Worm (Caenorhabditis elegans) whole organism, L4/young adult: ENCODE measurements around the gene Y97E10AR.2.

ENCODE experiments used
- W03F9.2 ChIP-seq: fragments of 150-350 bp; optimal IDR thresholded peaks from 2 replicates; lab custom pipeline; 2014; ENCODE audit warnings: missing biosample characterization, missing genetic modification characterization
- dao-5 ChIP-seq: sonication (generic microtip); optimal IDR thresholded peaks from 2 replicates; lab custom pipeline; 2016; ENCODE audit warnings: missing genotype, missing genetic modification characterization, moderate library complexity, missing compliant biosample characterization
- him-1 ChIP-seq: sonication (generic microtip); optimal IDR thresholded peaks from 2 replicates; lab custom pipeline; 2016; ENCODE audit warnings: missing genotype, missing genetic modification reagents, missing genetic modification characterization, missing compliant biosample characterization

DNA sequence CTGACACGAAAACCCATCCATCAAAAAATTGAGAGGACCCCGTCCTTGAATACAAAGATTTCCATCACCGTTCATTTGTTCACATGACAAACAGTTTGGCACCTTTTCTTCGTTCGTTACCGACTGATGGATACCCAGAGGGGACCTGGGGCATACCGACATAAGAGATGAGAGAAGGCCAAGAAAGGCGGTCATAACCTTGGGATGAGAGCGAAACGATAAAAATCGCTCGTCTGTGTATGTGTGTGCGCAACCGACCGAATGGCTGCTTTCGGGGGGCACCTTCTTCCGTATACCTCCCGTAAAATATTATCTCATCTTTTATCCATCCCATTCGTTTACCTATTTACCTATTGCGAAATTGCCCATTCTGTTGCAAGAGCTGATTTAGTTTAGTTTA, 49.0 kb downstream of the Y97E10AR.2 start:
- TF ChIP-seq him-1 (no peak), dao-5 (no peak), W03F9.2 (tag; lab: Kevin White, UChicago) (no peak)
